Worm (Caenorhabditis elegans): Measurements from ENCODE around the gene Y59H11AM.4.

DNA sequence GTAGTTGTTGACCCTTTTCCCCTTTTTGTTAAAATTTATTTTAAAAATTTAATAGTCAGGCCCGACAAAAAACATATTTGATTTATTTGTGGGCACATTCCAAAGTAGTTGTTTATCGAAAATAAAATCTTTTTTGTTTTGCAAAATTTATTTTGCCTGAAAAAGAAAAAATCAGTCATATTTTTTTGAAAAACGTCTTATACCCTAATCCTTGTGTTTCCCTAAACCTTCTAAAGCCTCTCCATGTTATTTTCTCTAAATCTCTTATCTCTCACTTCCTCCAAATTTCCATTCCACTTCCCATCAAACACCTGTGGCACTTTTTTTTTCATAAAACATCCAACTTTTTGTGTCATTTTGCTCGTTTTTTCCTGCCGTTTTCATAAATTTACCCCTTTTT lies 38.1 kb upstream of the Y59H11AM.4 start:
- TF ChIP-seq rnt-1 (tag; optimal IDR thresholded peaks at IDR 0.05) (no peak), dmd-4 (tag; optimal IDR thresholded peaks at IDR 0.05; ENCODE audit: borderline replicate concordance) (no peak), unc-42 (tag; optimal IDR thresholded peaks at IDR 0.05) (no peak), nfya-1 (tag; optimal IDR thresholded peaks at IDR 0.05) (no peak), ceh-2 (tag; optimal IDR thresholded peaks at IDR 0.05) (no peak), npax-4 (tag; optimal IDR thresholded peaks at IDR 0.05) (no peak), ama-1 (optimal IDR thresholded peaks at IDR 0.05) (no peak)
